Fruit fly (Drosophila melanogaster) whole organism, adult: Measurements from ENCODE around the gene rau.

Source experiments
- CG11617 ChIP-seq: fragments of 200-800 bp; sonication (Bioruptor generic); optimal IDR thresholded peaks from 2 replicates; lab custom pipeline; 2017; ENCODE audit warnings: mild to moderate bottlenecking, missing biosample characterization, missing genetic modification reagents, missing genetic modification characterization
- CG12768 ChIP-seq: fragments of 200-800 bp; sonication (Bioruptor generic); optimal IDR thresholded peaks from 2 replicates; lab custom pipeline; 2017; ENCODE audit warnings: missing biosample characterization, missing genetic modification characterization, mild to moderate bottlenecking, moderate library complexity, missing genetic modification reagents
- CG14711 ChIP-seq: fragments of 200-800 bp; sonication (Bioruptor generic); optimal IDR thresholded peaks from 2 replicates; lab custom pipeline; 2018; ENCODE audit warnings: missing biosample characterization, mild to moderate bottlenecking, missing genetic modification characterization, moderate library complexity
- CG1620 ChIP-seq: fragments of 200-800 bp; sonication (Bioruptor generic); optimal IDR thresholded peaks from 2 replicates; lab custom pipeline; 2016; ENCODE audit warnings: missing biosample characterization, missing genetic modification characterization
- CG33017 ChIP-seq: fragments of 200-800 bp; sonication (Bioruptor generic); optimal IDR thresholded peaks from 2 replicates; lab custom pipeline; 2018; ENCODE audit warnings: missing biosample characterization, mild to moderate bottlenecking, missing genetic modification characterization, moderate library complexity
- CG5204 ChIP-seq: fragments of 200-800 bp; sonication (Bioruptor generic); optimal IDR thresholded peaks from 2 replicates; lab custom pipeline; 2016; ENCODE audit warnings: missing biosample characterization, missing genetic modification characterization
- CG7045 ChIP-seq: fragments of 200-800 bp; sonication (Bioruptor generic); optimal IDR thresholded peaks from 2 replicates; lab custom pipeline; 2017; ENCODE audit warnings: missing biosample characterization, mild to moderate bottlenecking, missing genetic modification characterization
- CG7101 ChIP-seq: fragments of 200-800 bp; sonication (Bioruptor generic); optimal IDR thresholded peaks from 2 replicates; lab custom pipeline; 2018; ENCODE audit warnings: missing biosample characterization, mild to moderate bottlenecking, missing genetic modification characterization, moderate library complexity
- Clk ChIP-seq: fragments of 200-800 bp; sonication (Bioruptor generic); optimal IDR thresholded peaks from 2 replicates; lab custom pipeline; 2017; ENCODE audit warnings: missing biosample characterization, missing genetic modification characterization
- Crg-1 ChIP-seq: fragments of 200-800 bp; sonication (Bioruptor generic); optimal IDR thresholded peaks from 2 replicates; lab custom pipeline; 2016; ENCODE audit warnings: missing biosample characterization, missing genetic modification characterization
- Hr96 ChIP-seq: fragments of 200-800 bp; sonication (Bioruptor generic); optimal IDR thresholded peaks from 2 replicates; lab custom pipeline; 2016; ENCODE audit warnings: missing biosample characterization, missing genetic modification characterization
- Mnt ChIP-seq: fragments of 200-800 bp; sonication (Bioruptor generic); optimal IDR thresholded peaks from 2 replicates; lab custom pipeline; 2016; ENCODE audit warnings: missing biosample characterization, mild to moderate bottlenecking, missing genetic modification characterization
- bab1 ChIP-seq: fragments of 200-800 bp; sonication (Bioruptor generic); optimal IDR thresholded peaks from 3 replicates; lab custom pipeline; 2019; ENCODE audit warnings: missing biosample characterization, mild to moderate bottlenecking, missing genetic modification characterization, moderate library complexity
- cic ChIP-seq: fragments of 200-800 bp; sonication (Bioruptor generic); optimal IDR thresholded peaks from 2 replicates; lab custom pipeline; 2017; ENCODE audit warnings: missing biosample characterization, mild to moderate bottlenecking, missing genetic modification characterization, moderate library complexity
- cnc ChIP-seq, 2 experiments: fragments of >200 bp; optimal IDR thresholded peaks; 2 replicates each; lab custom pipeline; 2017
- kay ChIP-seq: fragments of 200-800 bp; sonication (Bioruptor generic); peaks from one replicate; lab custom pipeline; 2016; ENCODE audit warnings: missing biosample characterization, missing genetic modification characterization, borderline replicate concordance
- ovo ChIP-seq: fragments of 200-800 bp; sonication (Bioruptor generic); optimal IDR thresholded peaks from 2 replicates; lab custom pipeline; 2016; ENCODE audit warnings: missing biosample characterization, missing genetic modification characterization
- pad ChIP-seq: fragments of 200-800 bp; sonication (Bioruptor generic); optimal IDR thresholded peaks from 3 replicates; lab custom pipeline; 2017; ENCODE audit warnings: missing biosample characterization, missing genetic modification characterization, mild to moderate bottlenecking, moderate library complexity, missing genetic modification reagents
- tj ChIP-seq: fragments of 200-800 bp; sonication (Bioruptor generic); optimal IDR thresholded peaks from 3 replicates; lab custom pipeline; 2017; ENCODE audit warnings: missing biosample characterization, mild to moderate bottlenecking, missing genetic modification characterization, moderate library complexity
- toe ChIP-seq: fragments of 200-800 bp; sonication (Bioruptor generic); optimal IDR thresholded peaks from 2 replicates; lab custom pipeline; 2016; ENCODE audit warnings: missing biosample characterization, missing genetic modification characterization

Gene rau

dm6 chr2L:5893796-5894195, 14.5 kb upstream of the rau start, which contains the start of gene Acp26Aa:
TSS of gene Acp26Aa (minus strand) at chr2L:5893896.
- TF ChIP-seq tj: peak; percentile 68
- TF ChIP-seq CG33017 (tag; lab: Kevin White, UChicago): no peak

- TF ChIP-seq CG11617 (GFP tag; lab: Kevin White, UChicago): no peak
- TF ChIP-seq ovo (GFP tag; lab: Kevin White, UChicago): no peak
- TF ChIP-seq CG12768 (GFP tag; lab: Kevin White, UChicago): no peak
- TF ChIP-seq Hr96 (GFP tag; lab: Kevin White, UChicago): no peak
- no peak for TF ChIP-seq bab1 (GFP tag; lab: Kevin White, UChicago)
- TF ChIP-seq toe (GFP tag; lab: Kevin White, UChicago): no peak
- TF ChIP-seq CG7101: no peak
- TF ChIP-seq CG7045: no peak
These were observed 13.5 kb upstream of the rau start, which contains the start of gene Acp26Ab for dm6 chr2L:5892762-5893161. TSS of gene Acp26Ab (minus strand) at chr2L:5892862.

dm6 chr2L:5890556-5890955, 11.3 kb upstream of the rau start:
- TF ChIP-seq CG14711 (tag; lab: Kevin White, UChicago) (no peak), bab1 (GFP tag; lab: Kevin White, UChicago) (no peak), tj (no peak), Clk (GFP tag; lab: Kevin White, UChicago) (no peak), pad (GFP tag; lab: Kevin White, UChicago) (no peak), cnc (optimal IDR thresholded peaks at IDR 0.05; lab: Kevin White, UChicago) (no peak), cic (GFP tag; lab: Kevin White, UChicago) (no peak), toe (GFP tag; lab: Kevin White, UChicago) (no peak), Mnt (GFP tag; lab: Kevin White, UChicago) (no peak), ovo (GFP tag; lab: Kevin White, UChicago) (no peak), kay (GFP tag; lab: Kevin White, UChicago) (no peak), CG7101 (no peak), CG33017 (tag; lab: Kevin White, UChicago) (no peak), CG7045 (no peak)

- no peak for TF ChIP-seq CG12768 (GFP tag; lab: Kevin White, UChicago)
- TF ChIP-seq CG5204: no peak
- no peak for TF ChIP-seq Hr96 (GFP tag; lab: Kevin White, UChicago)
These were observed 7.7 kb upstream of the rau start for dm6 chr2L:5886955-5887354.

- no peak for TF ChIP-seq bab1 (GFP tag; lab: Kevin White, UChicago)
- TF ChIP-seq CG33017 (tag; lab: Kevin White, UChicago): no peak
- TF ChIP-seq Hr96 (GFP tag; lab: Kevin White, UChicago): no peak
- no peak for TF ChIP-seq tj
- no peak for TF ChIP-seq pad (GFP tag; lab: Kevin White, UChicago)
- no peak for TF ChIP-seq Crg-1 (GFP tag; lab: Kevin White, UChicago)
- TF ChIP-seq CG7101: no peak
- TF ChIP-seq CG1620 (GFP tag; lab: Kevin White, UChicago): no peak
- no peak for TF ChIP-seq cic (GFP tag; lab: Kevin White, UChicago)
- TF ChIP-seq CG11617 (GFP tag; lab: Kevin White, UChicago): no peak
- TF ChIP-seq toe (GFP tag; lab: Kevin White, UChicago): no peak
- no peak for TF ChIP-seq cnc (optimal IDR thresholded peaks at IDR 0.05; lab: Kevin White, UChicago)
- TF ChIP-seq CG7045: no peak
- no peak for TF ChIP-seq CG14711 (tag; lab: Kevin White, UChicago)
- TF ChIP-seq kay (GFP tag; lab: Kevin White, UChicago): no peak
- no peak for TF ChIP-seq ovo (GFP tag; lab: Kevin White, UChicago)
- TF ChIP-seq Clk (GFP tag; lab: Kevin White, UChicago): no peak
- TF ChIP-seq CG12768 (GFP tag; lab: Kevin White, UChicago): no peak
These were observed 6.4 kb upstream of the rau start, which contains the start of gene CG9029 for dm6 chr2L:5885702-5886101. TSS of gene CG9029 (plus strand) at chr2L:5886002.

- TF ChIP-seq CG7101: no peak
- no peak for TF ChIP-seq Hr96 (GFP tag; lab: Kevin White, UChicago)
- no peak for TF ChIP-seq CG7045
- TF ChIP-seq pad (GFP tag; lab: Kevin White, UChicago): no peak
- TF ChIP-seq Crg-1 (GFP tag; lab: Kevin White, UChicago): no peak
- TF ChIP-seq cnc (optimal IDR thresholded peaks at IDR 0.05; lab: Kevin White, UChicago): no peak
- no peak for TF ChIP-seq CG12768 (GFP tag; lab: Kevin White, UChicago)
- no peak for TF ChIP-seq CG1620 (GFP tag; lab: Kevin White, UChicago)
These were observed 5.4 kb upstream of the rau start, which contains the start of the genes Sfp26Ac and CG43185 for dm6 chr2L:5884674-5885073. TSS of gene Sfp26Ac (minus strand) at chr2L:5884774. TSS of gene CG43185 (plus strand) at chr2L:5884888.

dm6 chr2L:5883441-5883840, 4.1 kb upstream of the rau start, which contains the start of gene CG44574:
TSS of gene CG44574 (plus strand) at chr2L:5883741.
- TF ChIP-seq ovo (GFP tag; lab: Kevin White, UChicago): no peak
- TF ChIP-seq kay (GFP tag; lab: Kevin White, UChicago): no peak
- no peak for TF ChIP-seq CG5204
- no peak for TF ChIP-seq CG7101
- TF ChIP-seq Clk (GFP tag; lab: Kevin White, UChicago): no peak
